Fruit fly (Drosophila melanogaster): Measurements from ENCODE around the gene Atet.

DNA sequence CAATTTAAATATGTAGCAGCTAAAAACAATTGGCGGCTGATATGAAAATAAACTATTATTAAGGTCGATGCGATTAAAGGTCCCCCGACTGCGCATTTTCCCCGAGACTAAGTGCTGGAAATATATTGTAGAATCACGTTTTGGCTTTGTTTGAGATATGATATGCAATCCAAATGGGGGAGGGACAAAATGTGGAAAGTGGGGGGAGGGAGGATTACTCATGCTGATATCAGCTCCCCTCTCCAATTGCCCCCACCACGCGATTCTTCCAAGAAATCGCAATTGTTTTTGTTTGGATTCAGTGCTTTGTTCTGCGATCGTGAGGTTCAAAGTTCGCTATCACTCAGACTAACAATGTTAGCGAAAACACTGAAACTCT, 1.1 kb upstream of the Atet start:
- no peak for TF ChIP-seq CG8089 (GFP tag; optimal IDR thresholded peaks at IDR 0.05)
- no peak for TF ChIP-seq scrt (GFP tag; optimal IDR thresholded peaks at IDR 0.05)
- TF ChIP-seq fd96Cb (tag; optimal IDR thresholded peaks at IDR 0.05), result no peak
- no peak for TF ChIP-seq CG7786 (GFP tag; optimal IDR thresholded peaks at IDR 0.05)
- no peak for TF ChIP-seq dmrt99B (tag; optimal IDR thresholded peaks at IDR 0.05)
- TF ChIP-seq Hr3 (GFP tag; optimal IDR thresholded peaks at IDR 0.05), result no peak

Measured in whole organism, embryonic.